Worm (Caenorhabditis elegans) whole organism, L1 larva: ENCODE measurements around the gene F54F2.6.

Experiments used
- nhr-12 ChIP-seq: sonication (generic microtip); optimal IDR thresholded peaks from 2 replicates; lab custom pipeline; 2017; ENCODE audit warnings: missing biosample characterization, missing genetic modification characterization
- nhr-77 ChIP-seq: fragments of 150-350 bp; optimal IDR thresholded peaks from 2 replicates; lab custom pipeline; 2014; ENCODE audit warnings: missing biosample characterization, missing genetic modification characterization

DNA sequence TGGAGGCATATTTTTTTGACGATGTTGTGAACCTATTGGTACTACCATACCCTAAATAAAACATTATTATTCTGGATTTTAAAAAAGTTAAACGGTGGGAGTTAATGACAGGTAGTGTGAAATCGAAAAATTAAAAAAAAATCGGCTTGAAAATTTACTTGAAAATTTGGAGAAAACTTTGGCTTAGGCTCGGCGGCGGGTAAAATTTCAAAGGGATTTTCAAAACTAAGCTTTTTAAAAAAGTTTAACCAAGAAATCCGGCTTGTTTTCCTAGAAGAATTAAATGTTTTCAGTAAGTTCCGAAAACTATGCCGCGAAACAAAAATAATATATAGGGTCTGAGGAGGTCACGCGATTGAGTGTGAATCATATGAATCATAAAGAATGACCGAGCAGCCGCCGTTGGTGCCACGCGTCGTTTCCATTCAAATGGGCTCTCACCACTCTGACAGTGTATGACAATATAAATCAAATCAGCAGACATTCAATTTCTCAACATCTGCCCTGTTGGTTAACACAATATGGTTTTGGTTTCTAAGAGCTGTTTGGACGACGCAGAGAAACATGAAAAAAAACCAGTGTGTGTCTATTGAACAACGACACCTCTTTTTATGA, 39.4 kb downstream of the F54F2.6 start, which contains the start of gene aak-1:
- TF ChIP-seq nhr-77: no peak
- TF ChIP-seq nhr-12 (tag; lab: Kevin White, UChicago): no peak
